Worm (Caenorhabditis elegans) whole organism, late embryonic: ENCODE results near the gene Y9C9A.8.

Experiments
- C38D4.7 ChIP-seq: fragments of 200-800 bp; sonication (Bioruptor generic); optimal IDR thresholded peaks from 2 replicates; lab custom pipeline; 2018; ENCODE audit warnings: mild to moderate bottlenecking, missing genetic modification characterization, moderate library complexity, missing compliant biosample characterization
- F13H6.1 ChIP-seq: sonication (generic microtip); optimal IDR thresholded peaks from 2 replicates; lab custom pipeline; 2016; ENCODE audit warnings: missing genetic modification characterization, missing compliant biosample characterization
- K09A11.1 ChIP-seq: sonication (generic microtip); optimal IDR thresholded peaks from 2 replicates; lab custom pipeline; 2017; ENCODE audit warnings: antibody characterized with exemption, mild to moderate bottlenecking, missing genetic modification characterization, missing compliant biosample characterization; ENCODE audit not compliant: insufficient read depth
- ceh-18 ChIP-seq: sonication (generic microtip); optimal IDR thresholded peaks from 2 replicates; lab custom pipeline; 2016; ENCODE audit warnings: missing genetic modification characterization, missing compliant biosample characterization
- ceh-2 ChIP-seq: sonication (generic microtip); optimal IDR thresholded peaks from 2 replicates; lab custom pipeline; 2016; ENCODE audit warnings: missing genotype, missing genetic modification characterization, missing compliant biosample characterization
- ceh-22 ChIP-seq: sonication (generic microtip); optimal IDR thresholded peaks from 2 replicates; lab custom pipeline; 2017; ENCODE audit warnings: missing biosample characterization, missing genetic modification characterization
- ceh-30 ChIP-seq: fragments of 150-350 bp; optimal IDR thresholded peaks from 2 replicates; lab custom pipeline; 2014; ENCODE audit warnings: missing biosample characterization, missing genetic modification characterization
- ceh-31 ChIP-seq: sonication (generic microtip); optimal IDR thresholded peaks from 2 replicates; lab custom pipeline; 2016; ENCODE audit warnings: missing genetic modification characterization, missing compliant biosample characterization
- ceh-9 ChIP-seq: sonication (generic microtip); optimal IDR thresholded peaks from 2 replicates; lab custom pipeline; 2016; ENCODE audit warnings: mild to moderate bottlenecking, missing genetic modification characterization, inconsistent platforms, missing compliant biosample characterization
- che-1 ChIP-seq: sonication (generic microtip); optimal IDR thresholded peaks from 2 replicates; lab custom pipeline; 2016; ENCODE audit warnings: mild to moderate bottlenecking, missing genetic modification characterization, missing compliant biosample characterization
- ets-4 ChIP-seq: sonication (generic microtip); optimal IDR thresholded peaks from 2 replicates; lab custom pipeline; 2016; ENCODE audit warnings: missing genetic modification characterization, missing compliant biosample characterization
- eyg-1 ChIP-seq: sonication (generic microtip); optimal IDR thresholded peaks from 2 replicates; lab custom pipeline; 2016; ENCODE audit warnings: missing genotype, missing genetic modification characterization, missing compliant biosample characterization
- hlh-30 ChIP-seq: sonication (generic microtip); optimal IDR thresholded peaks from 2 replicates; lab custom pipeline; 2017; ENCODE audit warnings: antibody characterized with exemption, missing genetic modification characterization, missing compliant biosample characterization; ENCODE audit not compliant: insufficient read depth
- hlh-6 ChIP-seq: sonication (generic microtip); optimal IDR thresholded peaks from 2 replicates; lab custom pipeline; 2016; ENCODE audit warnings: missing genotype, missing genetic modification characterization, missing compliant biosample characterization
- hlh-8 ChIP-seq: sonication (generic microtip); optimal IDR thresholded peaks from 2 replicates; lab custom pipeline; 2016; ENCODE audit warnings: missing genotype, missing genetic modification characterization, missing compliant biosample characterization
- lin-11 ChIP-seq: fragments of 200-800 bp; sonication (Bioruptor generic); optimal IDR thresholded peaks from 2 replicates; lab custom pipeline; 2018; ENCODE audit warnings: mild to moderate bottlenecking, missing genetic modification characterization, missing compliant biosample characterization
- madf-2 ChIP-seq: sonication (generic microtip); optimal IDR thresholded peaks from 2 replicates; lab custom pipeline; 2017; ENCODE audit warnings: missing genetic modification characterization, missing compliant biosample characterization
- nfya-1 ChIP-seq: sonication (generic microtip); optimal IDR thresholded peaks from 2 replicates; lab custom pipeline; 2017; ENCODE audit warnings: missing genetic modification characterization, mild to moderate bottlenecking, missing compliant biosample characterization, antibody characterized with exemption, moderate library complexity
- nhr-11 ChIP-seq: fragments of 150-350 bp; optimal IDR thresholded peaks from 2 replicates; lab custom pipeline; 2014; ENCODE audit warnings: missing biosample characterization, missing genetic modification characterization
- nhr-232 ChIP-seq: sonication (generic microtip); optimal IDR thresholded peaks from 2 replicates; lab custom pipeline; 2016; ENCODE audit warnings: missing genetic modification characterization, missing compliant biosample characterization
- npax-4 ChIP-seq: sonication (generic microtip); optimal IDR thresholded peaks from 2 replicates; lab custom pipeline; 2016; ENCODE audit warnings: missing genetic modification characterization, missing compliant biosample characterization
- pat-9 ChIP-seq: fragments of 200-800 bp; sonication (Bioruptor generic); optimal IDR thresholded peaks from 2 replicates; lab custom pipeline; 2018; ENCODE audit warnings: mild to moderate bottlenecking, missing genetic modification characterization, moderate library complexity, missing compliant biosample characterization
- pha-2 ChIP-seq: sonication (generic microtip); optimal IDR thresholded peaks from 2 replicates; lab custom pipeline; 2017; ENCODE audit warnings: mild to moderate bottlenecking, missing genetic modification characterization, missing compliant biosample characterization
- pha-4 ChIP-seq: fragments of 150-350 bp; optimal IDR thresholded peaks from 2 replicates; lab custom pipeline; 2018; ENCODE audit warnings: missing biosample characterization, missing genetic modification reagents, missing genetic modification characterization
- pqm-1 ChIP-seq: sonication (generic microtip); optimal IDR thresholded peaks from 2 replicates; lab custom pipeline; 2016; ENCODE audit warnings: missing genetic modification characterization, missing compliant biosample characterization
- pros-1 ChIP-seq: fragments of 150-350 bp; optimal IDR thresholded peaks from 2 replicates; lab custom pipeline; 2014; ENCODE audit warnings: missing biosample characterization, missing genetic modification reagents, missing genetic modification characterization
- sox-2 ChIP-seq: fragments of 200-800 bp; sonication (Bioruptor generic); IDR thresholded peaks from 2 replicates; pipeline ENCODE4 v1.3.6; 2022; ENCODE audit warnings: missing genetic modification reagents, missing genetic modification characterization, missing compliant biosample characterization
- tbx-2 ChIP-seq: sonication (generic microtip); optimal IDR thresholded peaks from 2 replicates; lab custom pipeline; 2016; ENCODE audit warnings: missing genetic modification characterization, missing compliant biosample characterization
- unc-3 ChIP-seq, 2 experiments: fragments of 200-800 bp in 1 of 2; sonication (Bioruptor generic) in 1 of 2; sonication (generic microtip) in 1 of 2; conservative IDR thresholded peaks in 1 of 2; optimal IDR thresholded peaks in 1 of 2; 2 replicates each; pipeline versions ENCODE4 v1.3.6 to Lab custom; 2016 to 2022; ENCODE audit warnings: missing compliant biosample characterization in 2 of 2, missing genetic modification characterization in 2 of 2, missing genetic modification reagents in 1 of 2
- unc-55 ChIP-seq: sonication (generic microtip); optimal IDR thresholded peaks from 2 replicates; lab custom pipeline; 2017; ENCODE audit warnings: missing biosample characterization, missing genetic modification reagents, missing genetic modification characterization
- unc-86 ChIP-seq: sonication (generic microtip); optimal IDR thresholded peaks from 2 replicates; lab custom pipeline; 2016; ENCODE audit warnings: missing genetic modification characterization, missing compliant biosample characterization
- ztf-16 ChIP-seq: sonication (generic microtip); optimal IDR thresholded peaks from 2 replicates; lab custom pipeline; 2017; ENCODE audit warnings: missing genetic modification characterization, missing compliant biosample characterization

Gene Y9C9A.8

ce11 chrIV:4941681-4942080, 11.5 kb downstream of the Y9C9A.8 start, which contains the start of gene Y9C9A.5:
TSS of gene Y9C9A.5 (plus strand) at chrIV:4941981.
- TF ChIP-seq ceh-2 (tag; lab: Kevin White, UChicago) (no peak), ets-4 (tag; lab: Kevin White, UChicago) (no peak), hlh-30 (tag; lab: Kevin White, UChicago) (no peak)

ce11 chrIV:4945771-4946170, 15.6 kb downstream of the Y9C9A.8 start, which contains the start of gene str-169:
TSS of gene str-169 (plus strand) at chrIV:4946071.
- TF ChIP-seq ceh-2 (tag; lab: Kevin White, UChicago) (no peak), che-1 (tag; lab: Kevin White, UChicago) (no peak), hlh-30 (tag; lab: Kevin White, UChicago) (no peak), eyg-1 (tag; lab: Kevin White, UChicago) (no peak), ztf-16 (no peak), unc-3 (GFP tag; conservative IDR thresholded peaks at IDR 0.05; lab: Robert Waterston, UW) (no peak), unc-3 (tag; optimal IDR thresholded peaks at IDR 0.05; lab: Kevin White, UChicago) (no peak), hlh-8 (tag; lab: Kevin White, UChicago) (no peak), nfya-1 (no peak), pqm-1 (tag; lab: Kevin White, UChicago) (no peak), sox-2 (GFP tag; lab: Robert Waterston, UW) (no peak), nhr-11 (tag; lab: Kevin White, UChicago) (no peak), pros-1 (tag; lab: Kevin White, UChicago) (no peak), unc-55 (GFP tag; lab: Kevin White, UChicago) (no peak), unc-86 (tag; lab: Kevin White, UChicago) (no peak), hlh-6 (tag; lab: Kevin White, UChicago) (no peak), ceh-31 (tag; lab: Kevin White, UChicago) (no peak), ceh-30 (tag; lab: Kevin White, UChicago) (no peak), nhr-232 (tag; lab: Kevin White, UChicago) (no peak)

ce11 chrIV:4953887-4954286, 23.7 kb downstream of the Y9C9A.8 start, which contains the start of gene str-163:
TSS of gene str-163 (plus strand) at chrIV:4954187.
- TF ChIP-seq eyg-1 (tag; lab: Kevin White, UChicago): no peak
- no peak for TF ChIP-seq K09A11.1 (tag; lab: Kevin White, UChicago)
- no peak for TF ChIP-seq pha-2 (tag; lab: Kevin White, UChicago)
- TF ChIP-seq unc-86 (tag; lab: Kevin White, UChicago): no peak
- no peak for TF ChIP-seq F13H6.1 (tag; lab: Kevin White, UChicago)
- TF ChIP-seq pqm-1 (tag; lab: Kevin White, UChicago): no peak

ce11 chrIV:4960623-4961022, 30.5 kb downstream of the Y9C9A.8 start, which contains the start of gene str-164:
TSS of gene str-164 (plus strand) at chrIV:4960735.
- TF ChIP-seq ceh-22 (tag; lab: Kevin White, UChicago) (no peak), ceh-9 (tag; lab: Kevin White, UChicago) (no peak), tbx-2 (no peak), ets-4 (tag; lab: Kevin White, UChicago) (no peak), madf-2 (tag; lab: Kevin White, UChicago) (no peak), nfya-1 (no peak), C38D4.7 (GFP tag; lab: Kevin White, UChicago) (no peak), nhr-232 (tag; lab: Kevin White, UChicago) (no peak), ceh-2 (tag; lab: Kevin White, UChicago) (no peak), pha-4 (tag; lab: Kevin White, UChicago) (no peak), pat-9 (tag; lab: Kevin White, UChicago) (no peak), pqm-1 (tag; lab: Kevin White, UChicago) (no peak), ceh-18 (tag; lab: Kevin White, UChicago) (no peak), lin-11 (tag; lab: Kevin White, UChicago) (no peak), hlh-6 (tag; lab: Kevin White, UChicago) (no peak), unc-3 (GFP tag; conservative IDR thresholded peaks at IDR 0.05; lab: Robert Waterston, UW) (no peak), unc-3 (tag; optimal IDR thresholded peaks at IDR 0.05; lab: Kevin White, UChicago) (no peak), unc-86 (tag; lab: Kevin White, UChicago) (no peak), npax-4 (tag; lab: Kevin White, UChicago) (no peak)
